Fruit fly (Drosophila melanogaster): ENCODE data around the gene GramD1B.
A peak's percentile ranks its signal among the peaks of the same experiment; 100 is the strongest.
"Not testable (repeated sequence)": the region's sequence is repeated elsewhere in the genome, so short reads cannot be mapped to it uniquely, and the experiment has no call there.

The GramD1B gene

DNA sequence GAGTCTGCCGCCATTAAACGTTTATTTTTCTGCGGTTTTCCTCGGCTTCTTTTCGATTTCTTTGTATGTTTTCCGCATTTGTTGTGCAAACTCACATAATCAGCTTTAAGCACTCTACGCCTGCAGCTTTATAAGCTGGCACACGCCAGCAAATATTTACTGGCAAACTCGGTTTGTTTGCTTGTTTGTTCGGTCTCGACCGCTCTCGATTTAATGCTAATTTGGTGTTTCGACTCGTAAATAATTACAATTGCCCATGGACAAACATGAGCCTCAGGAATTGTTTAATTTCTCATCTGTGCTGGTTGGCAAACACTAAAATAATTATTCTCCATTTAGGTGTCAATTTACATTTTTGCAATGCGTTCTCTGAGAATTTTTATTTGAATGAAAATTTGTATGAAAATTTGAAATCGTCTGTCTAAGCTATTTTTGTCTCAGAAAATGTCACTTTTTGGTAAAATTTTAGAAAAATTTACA is 24.5 kb upstream of the GramD1B start, which contains the start of gene CG34175:
Gene CG34175, plus strand, starts transcription at position 430 of the 480 bp plus-strand sequence.
- no peak for TF ChIP-seq cic (GFP tag; optimal IDR thresholded peaks at IDR 0.05)
- no peak for TF ChIP-seq Clk (GFP tag; optimal IDR thresholded peaks at IDR 0.05)
- no peak for TF ChIP-seq CG14711 (tag; optimal IDR thresholded peaks at IDR 0.05)
- no peak for TF ChIP-seq CG1620 (GFP tag; optimal IDR thresholded peaks at IDR 0.05)
- TF ChIP-seq CG33017 (tag; optimal IDR thresholded peaks at IDR 0.05): no peak
- no peak for TF ChIP-seq Mnt (GFP tag; optimal IDR thresholded peaks at IDR 0.05)

DNA sequence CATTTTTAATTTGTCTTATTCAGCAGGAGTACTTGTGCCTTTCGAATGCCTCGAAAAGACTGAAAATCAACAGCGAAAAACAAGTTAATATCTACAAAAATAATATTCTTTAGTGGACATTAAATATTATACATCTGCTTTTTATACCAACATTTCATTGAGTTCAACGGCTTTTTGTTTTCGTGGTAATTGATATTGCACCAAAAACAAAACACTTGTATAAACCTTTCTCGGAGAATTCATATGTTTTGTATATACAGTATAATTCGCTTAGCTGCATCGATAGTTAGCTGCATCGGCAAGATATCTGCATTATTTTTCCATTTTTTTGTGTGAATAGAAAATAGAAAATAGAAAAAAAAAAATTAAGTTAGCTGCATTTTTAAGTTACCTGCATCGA is 15.2 kb upstream of the GramD1B start, which contains the start of gene CG42460:
Gene CG42460, minus strand, starts transcription at position 101 of the 400 bp plus-strand sequence.
- not testable (repeated sequence) for TF ChIP-seq Clk (GFP tag; optimal IDR thresholded peaks at IDR 0.05); Crg-1 (GFP tag; optimal IDR thresholded peaks at IDR 0.05); CG14711 (tag; optimal IDR thresholded peaks at IDR 0.05)

DNA sequence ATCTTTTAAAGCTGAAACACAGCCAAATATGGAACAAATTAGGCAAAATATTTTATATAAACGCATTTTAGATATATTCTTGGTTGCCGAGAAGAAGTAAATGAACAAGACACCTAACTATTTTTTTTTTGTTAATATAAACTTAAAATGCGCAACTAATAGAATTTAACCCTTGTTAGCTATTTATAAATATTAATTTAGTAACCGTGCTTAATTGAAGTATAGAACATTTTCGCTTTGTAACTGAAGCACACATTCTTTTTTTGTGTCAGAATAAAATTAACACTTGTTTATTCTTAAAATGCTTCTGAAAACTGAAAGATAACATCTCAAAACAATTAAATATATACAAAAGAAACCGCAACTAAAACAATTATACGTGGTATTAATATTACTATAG is 14.5 kb upstream of the GramD1B start, which contains the start of gene Sfp23F:
Gene Sfp23F, minus strand, starts transcription at position 101 of the 400 bp plus-strand sequence.
- no peak for TF ChIP-seq cic (GFP tag; optimal IDR thresholded peaks at IDR 0.05)

DNA sequence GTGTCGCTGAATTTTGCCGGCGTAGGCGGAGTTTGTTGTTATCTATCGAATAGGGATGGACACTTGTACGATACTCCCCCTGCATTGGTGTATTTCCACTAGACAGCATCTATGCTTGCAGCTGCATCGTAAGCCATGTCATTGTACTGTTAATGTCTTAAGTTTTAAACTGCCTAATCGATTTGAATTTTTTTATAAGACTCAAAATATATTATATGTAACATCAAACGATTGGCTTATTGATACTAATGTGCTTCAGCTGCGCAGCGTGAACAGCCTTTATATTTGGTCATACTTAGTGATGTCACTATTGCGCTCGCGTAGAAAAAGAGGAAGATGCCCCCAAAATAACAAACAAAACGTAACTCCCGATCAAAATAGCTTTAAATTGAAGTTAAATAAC is 3.5 kb upstream of the GramD1B start, which contains the start of the genes CG9662 and Ptpa:
Gene CG9662, minus strand, starts transcription at position 54 of the 403 bp plus-strand sequence.
Gene Ptpa, plus strand, starts transcription at position 319 of the 403 bp plus-strand sequence.
- TF ChIP-seq CG7101 (tag; optimal IDR thresholded peaks at IDR 0.05) (peak; percentile 61), CG11617 (GFP tag; optimal IDR thresholded peaks at IDR 0.05) (peak; percentile 26), cnc (optimal IDR thresholded peaks at IDR 0.05) (no peak), Crg-1 (GFP tag; optimal IDR thresholded peaks at IDR 0.05) (no peak), pad (GFP tag; optimal IDR thresholded peaks at IDR 0.05) (peak; percentile 36), CG1620 (GFP tag; optimal IDR thresholded peaks at IDR 0.05) (peak; percentile 82), CG33017 (tag; optimal IDR thresholded peaks at IDR 0.05) (peak; percentile 21), cic (GFP tag; optimal IDR thresholded peaks at IDR 0.05) (no peak), Hr96 (GFP tag; optimal IDR thresholded peaks at IDR 0.05) (peak; percentile 80), toe (GFP tag; optimal IDR thresholded peaks at IDR 0.05) (peak; percentile 85), CG12768 (GFP tag; optimal IDR thresholded peaks at IDR 0.05) (no peak), bab1 (GFP tag; optimal IDR thresholded peaks at IDR 0.05) (peak; percentile 47), CG7045 (GFP tag; optimal IDR thresholded peaks at IDR 0.05) (peak; percentile 46), Clk (GFP tag; optimal IDR thresholded peaks at IDR 0.05) (peak; percentile 33), CG14711 (tag; optimal IDR thresholded peaks at IDR 0.05) (peak; percentile 56), tj (GFP tag; optimal IDR thresholded peaks at IDR 0.05) (peak; percentile 73), Mnt (GFP tag; optimal IDR thresholded peaks at IDR 0.05) (peak; percentile 15), kay (GFP tag; ENCODE audit: borderline replicate concordance) (peak; percentile 30)

DNA sequence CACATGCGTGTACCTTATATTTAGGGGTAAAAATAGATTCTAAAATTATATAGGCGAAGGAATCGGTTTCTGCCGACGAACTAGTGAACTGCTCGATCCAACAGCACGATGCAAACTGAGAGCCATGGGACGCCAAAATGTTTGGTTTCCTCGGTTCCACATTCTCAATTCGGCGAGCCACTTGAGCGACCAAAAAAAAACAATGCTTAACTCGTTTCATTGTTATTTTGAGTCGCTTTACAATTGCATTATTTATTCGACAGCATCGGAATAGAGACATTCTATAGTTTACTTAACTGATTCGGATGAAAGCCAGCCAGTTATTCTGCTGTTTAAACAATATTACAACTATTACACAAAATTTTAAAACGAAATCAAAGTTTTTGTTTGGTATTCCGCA is 2.4 kb upstream of the GramD1B start, which contains the start of gene CG15412:
Gene CG15412, minus strand, starts transcription at position 101 of the 400 bp plus-strand sequence.
- TF ChIP-seq CG1620 (GFP tag; optimal IDR thresholded peaks at IDR 0.05) (no peak), pad (GFP tag; optimal IDR thresholded peaks at IDR 0.05) (no peak), kay (GFP tag; ENCODE audit: borderline replicate concordance) (no peak), cic (GFP tag; optimal IDR thresholded peaks at IDR 0.05) (no peak), CG7101 (tag; optimal IDR thresholded peaks at IDR 0.05) (no peak), CG11617 (GFP tag; optimal IDR thresholded peaks at IDR 0.05) (no peak), CG12768 (GFP tag; optimal IDR thresholded peaks at IDR 0.05) (no peak), CG14711 (tag; optimal IDR thresholded peaks at IDR 0.05) (no peak)

DNA sequence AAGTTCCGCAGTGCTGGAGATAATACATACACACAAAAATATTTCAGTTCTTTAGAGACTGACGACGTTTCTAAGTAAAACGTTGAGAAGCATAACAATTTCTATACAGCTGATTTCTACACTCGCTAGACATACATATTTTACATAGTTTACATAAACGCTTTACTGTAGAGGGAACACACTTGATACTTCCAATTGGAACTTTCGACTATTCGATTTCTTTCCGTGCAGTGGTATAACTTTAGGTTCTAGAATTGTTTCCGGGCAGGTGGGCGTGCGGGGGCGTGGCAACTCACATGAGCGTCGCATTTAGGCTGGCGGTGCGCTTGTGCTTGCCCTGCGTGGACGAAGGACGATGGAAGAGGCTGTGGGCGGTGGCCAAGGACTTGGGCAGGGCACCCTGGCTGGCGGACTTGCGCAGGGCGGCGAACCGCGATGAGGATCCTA is 666 bp downstream of the GramD1B start:
- TF ChIP-seq tj (GFP tag; optimal IDR thresholded peaks at IDR 0.05) (peak; percentile 1), CG12768 (GFP tag; optimal IDR thresholded peaks at IDR 0.05) (no peak), bab1 (GFP tag; optimal IDR thresholded peaks at IDR 0.05) (peak; percentile 18), CG11617 (GFP tag; optimal IDR thresholded peaks at IDR 0.05) (peak; percentile 23), CG7101 (tag; optimal IDR thresholded peaks at IDR 0.05) (peak; percentile 37), CG7045 (GFP tag; optimal IDR thresholded peaks at IDR 0.05) (no peak), Clk (GFP tag; optimal IDR thresholded peaks at IDR 0.05) (peak; percentile 2), toe (GFP tag; optimal IDR thresholded peaks at IDR 0.05) (no peak), CG14711 (tag; optimal IDR thresholded peaks at IDR 0.05) (peak; percentile 13), CG1620 (GFP tag; optimal IDR thresholded peaks at IDR 0.05) (peak; percentile 35)

DNA sequence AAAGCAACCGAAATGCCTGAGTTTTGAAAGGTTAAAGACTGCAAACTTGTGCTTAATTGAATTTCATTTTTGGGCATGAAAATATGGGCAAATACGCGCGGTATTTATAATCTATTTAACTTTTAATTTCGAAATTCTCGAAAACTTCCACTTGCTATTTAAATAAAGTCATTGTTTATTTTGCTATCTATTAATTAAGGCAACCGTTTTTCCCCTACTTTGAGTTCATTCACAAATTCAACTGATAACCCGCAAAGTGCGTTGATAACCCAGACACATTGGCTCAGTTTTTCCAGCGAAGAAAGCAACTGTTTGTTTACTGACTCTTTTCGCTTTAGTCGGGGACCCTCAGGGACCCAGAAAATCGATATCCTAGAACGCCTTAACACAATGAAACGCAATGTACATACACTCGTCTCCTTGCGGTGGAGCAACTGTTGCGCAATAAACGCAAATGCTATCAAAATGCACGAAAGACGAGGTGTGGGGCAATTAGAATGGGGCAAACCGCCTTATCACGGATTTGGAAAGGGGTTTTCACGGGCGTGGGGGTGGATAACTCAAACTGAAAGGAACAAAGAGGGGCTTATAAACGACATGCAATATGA is 1.3 kb downstream of the GramD1B start:
- TF ChIP-seq ovo (GFP tag; optimal IDR thresholded peaks at IDR 0.05): no peak
- peak; percentile 25 for TF ChIP-seq kay (GFP tag; ENCODE audit: borderline replicate concordance)

DNA sequence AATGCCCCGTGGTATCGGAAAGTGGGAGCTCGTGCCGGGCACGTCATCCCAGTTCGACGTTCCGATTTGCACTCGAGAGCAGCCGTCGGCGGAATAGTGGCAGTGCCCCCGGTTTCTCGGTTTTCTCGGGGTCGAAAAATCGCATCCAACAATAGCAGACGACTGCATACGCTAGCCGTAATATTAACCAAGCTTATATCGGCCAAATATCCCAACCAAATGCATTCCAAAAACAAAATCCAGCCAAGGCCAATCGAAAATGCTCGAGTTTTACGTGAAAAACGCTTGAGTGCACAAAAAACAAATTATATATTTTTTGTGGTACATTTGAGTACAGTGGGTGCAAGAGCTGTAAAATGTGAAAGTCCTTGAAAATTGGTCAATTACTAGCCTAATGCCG is 1.8 kb downstream of the GramD1B start:
- TF ChIP-seq Mnt (GFP tag; optimal IDR thresholded peaks at IDR 0.05) (peak; percentile 48), CG7045 (GFP tag; optimal IDR thresholded peaks at IDR 0.05) (peak; percentile 11), CG12768 (GFP tag; optimal IDR thresholded peaks at IDR 0.05) (peak; percentile 35), CG14711 (tag; optimal IDR thresholded peaks at IDR 0.05) (no peak), kay (GFP tag; ENCODE audit: borderline replicate concordance) (no peak), Clk (GFP tag; optimal IDR thresholded peaks at IDR 0.05) (no peak), CG1620 (GFP tag; optimal IDR thresholded peaks at IDR 0.05) (no peak), toe (GFP tag; optimal IDR thresholded peaks at IDR 0.05) (no peak), cnc (optimal IDR thresholded peaks at IDR 0.05) (no peak), cic (GFP tag; optimal IDR thresholded peaks at IDR 0.05) (peak; percentile 49), CG33017 (tag; optimal IDR thresholded peaks at IDR 0.05) (peak; percentile 24), ovo (GFP tag; optimal IDR thresholded peaks at IDR 0.05) (no peak), CG11617 (GFP tag; optimal IDR thresholded peaks at IDR 0.05) (peak; percentile 24), Crg-1 (GFP tag; optimal IDR thresholded peaks at IDR 0.05) (no peak), Hr96 (GFP tag; optimal IDR thresholded peaks at IDR 0.05) (no peak), pad (GFP tag; optimal IDR thresholded peaks at IDR 0.05) (no peak), bab1 (GFP tag; optimal IDR thresholded peaks at IDR 0.05) (no peak), CG7101 (tag; optimal IDR thresholded peaks at IDR 0.05) (no peak), CG5204 (GFP tag; optimal IDR thresholded peaks at IDR 0.05) (no peak), tj (GFP tag; optimal IDR thresholded peaks at IDR 0.05) (peak; percentile 45)
